Fruit fly (Drosophila melanogaster) whole organism, embryonic: ENCODE measurements around the gene CG2076.

Experiments
- Bgb ChIP-seq: fragments of 200-800 bp; sonication (Bioruptor generic); IDR thresholded peaks from 2 replicates; pipeline ENCODE4 v1.3.6; 2022; ENCODE audit warnings: missing biosample characterization, missing genetic modification characterization; ENCODE audit not compliant: partially characterized antibody
- CG10274 ChIP-seq: fragments of 200-800 bp; sonication (Bioruptor generic); optimal IDR thresholded peaks from 3 replicates; lab custom pipeline; 2017; ENCODE audit warnings: missing biosample characterization, mild to moderate bottlenecking, missing genetic modification characterization
- CG10979 ChIP-seq: fragments of 200-800 bp; sonication (Bioruptor generic); optimal IDR thresholded peaks from 2 replicates; lab custom pipeline; 2018; ENCODE audit warnings: missing biosample characterization, mild to moderate bottlenecking, missing genetic modification characterization, moderate library complexity
- CG11247 ChIP-seq: fragments of 200-800 bp; sonication (Bioruptor generic); IDR thresholded peaks from 2 replicates; pipeline ENCODE4 v1.3.6; 2022; ENCODE audit warnings: missing biosample characterization, missing genetic modification characterization
- CG12155 ChIP-seq: fragments of 200-800 bp; sonication (Bioruptor generic); optimal IDR thresholded peaks from 3 replicates; lab custom pipeline; 2016; ENCODE audit warnings: missing biosample characterization, missing genetic modification characterization
- CG13123 ChIP-seq: fragments of 200-800 bp; sonication (Bioruptor generic); optimal IDR thresholded peaks from 2 replicates; lab custom pipeline; 2016; ENCODE audit warnings: missing biosample characterization, missing genetic modification characterization
- CG13287 ChIP-seq: fragments of 200-800 bp; sonication (Bioruptor generic); IDR thresholded peaks from 2 replicates; pipeline ENCODE4 v1.3.6; 2022; ENCODE audit warnings: missing biosample characterization, missing genetic modification characterization; ENCODE audit not compliant: partially characterized antibody
- CG13624 ChIP-seq: fragments of 200-800 bp; sonication (Bioruptor generic); optimal IDR thresholded peaks from 2 replicates; lab custom pipeline; 2016; ENCODE audit warnings: missing biosample characterization, missing genetic modification characterization
- CG1647 ChIP-seq: fragments of 200-800 bp; sonication (Bioruptor generic); optimal IDR thresholded peaks from 3 replicates; lab custom pipeline; 2016; ENCODE audit warnings: missing biosample characterization, missing genetic modification characterization
- CG17186 ChIP-seq: fragments of 200-800 bp; sonication (Bioruptor generic); optimal IDR thresholded peaks from 3 replicates; lab custom pipeline; 2017; ENCODE audit warnings: missing biosample characterization, missing genetic modification reagents, missing genetic modification characterization
- CG30431 ChIP-seq: fragments of 200-800 bp; sonication (Bioruptor generic); optimal IDR thresholded peaks from 2 replicates; lab custom pipeline; 2017; ENCODE audit warnings: missing biosample characterization, missing genetic modification characterization
- CG3995 ChIP-seq: fragments of 200-800 bp; sonication (Bioruptor generic); optimal IDR thresholded peaks from 3 replicates; lab custom pipeline; 2016; ENCODE audit warnings: missing biosample characterization, missing genetic modification characterization
- CG4424 ChIP-seq: fragments of 200-800 bp; sonication (Bioruptor generic); optimal IDR thresholded peaks from 3 replicates; lab custom pipeline; 2016; ENCODE audit warnings: missing biosample characterization, missing genetic modification characterization
- CG7786 ChIP-seq: fragments of 200-800 bp; sonication (Bioruptor generic); optimal IDR thresholded peaks from 2 replicates; lab custom pipeline; 2016; ENCODE audit warnings: missing biosample characterization, missing genetic modification characterization
- CG7987 ChIP-seq: fragments of 200-800 bp; sonication (Bioruptor generic); optimal IDR thresholded peaks from 2 replicates; lab custom pipeline; 2018; ENCODE audit warnings: missing biosample characterization, mild to moderate bottlenecking, missing genetic modification characterization, moderate library complexity
- CG8388 ChIP-seq: fragments of 200-800 bp; sonication (Bioruptor generic); optimal IDR thresholded peaks from 2 replicates; lab custom pipeline; 2019; ENCODE audit warnings: missing biosample characterization, mild to moderate bottlenecking, missing genetic modification characterization, moderate library complexity
- CG9437 ChIP-seq: fragments of 200-800 bp; sonication (Bioruptor generic); optimal IDR thresholded peaks from 2 replicates; lab custom pipeline; 2018; ENCODE audit warnings: missing biosample characterization, mild to moderate bottlenecking, missing genetic modification characterization
- CG9932 ChIP-seq: fragments of 200-800 bp; sonication (Bioruptor generic); IDR thresholded peaks from 2 replicates; pipeline ENCODE4 v1.3.6; 2022; ENCODE audit warnings: missing biosample characterization, missing genetic modification characterization
- Camta ChIP-seq: fragments of 200-800 bp; sonication (Bioruptor generic); optimal IDR thresholded peaks from 2 replicates; lab custom pipeline; 2016; ENCODE audit warnings: missing biosample characterization, missing genetic modification characterization
- Chrac-16 ChIP-seq: fragments of 200-800 bp; sonication (Bioruptor generic); optimal IDR thresholded peaks from 3 replicates; lab custom pipeline; 2016; ENCODE audit warnings: missing biosample characterization, missing genetic modification characterization
- Dip3 ChIP-seq: fragments of 200-800 bp; sonication (Bioruptor generic); optimal IDR thresholded peaks from 3 replicates; lab custom pipeline; 2016; ENCODE audit warnings: missing biosample characterization, missing genetic modification characterization
- Dref ChIP-seq: fragments of 200-800 bp; sonication (Bioruptor generic); IDR thresholded peaks from 2 replicates; pipeline ENCODE4 v1.3.6; 2022; ENCODE audit warnings: missing biosample characterization, missing genetic modification characterization
- E2f1 ChIP-seq: fragments of 200-800 bp; sonication (Bioruptor generic); IDR thresholded peaks from 2 replicates; pipeline ENCODE4 v1.3.6; 2022; ENCODE audit warnings: missing biosample characterization, missing genetic modification characterization
- Lhr ChIP-seq: fragments of 200-800 bp; sonication (Bioruptor generic); optimal IDR thresholded peaks from 3 replicates; lab custom pipeline; 2017; ENCODE audit warnings: mild to moderate bottlenecking, missing biosample characterization, missing genetic modification reagents, missing genetic modification characterization
- Lim3 ChIP-seq: fragments of 200-800 bp; sonication (Bioruptor generic); IDR thresholded peaks from 2 replicates; pipeline ENCODE4 v1.3.6; 2022; ENCODE audit warnings: missing biosample characterization, missing genetic modification characterization
- Mad ChIP-seq: fragments of 200-800 bp; sonication (Bioruptor generic); optimal IDR thresholded peaks from 2 replicates; lab custom pipeline; 2016; ENCODE audit warnings: missing biosample characterization, missing genetic modification characterization
- Mrtf ChIP-seq: fragments of 200-800 bp; sonication (Bioruptor generic); IDR thresholded peaks from 3 replicates; pipeline ENCODE4 v1.3.6; 2022; ENCODE audit warnings: missing biosample characterization, missing genetic modification characterization
- Sry-β ChIP-seq: fragments of 200-800 bp; sonication (Bioruptor generic); optimal IDR thresholded peaks from 2 replicates; lab custom pipeline; 2018; ENCODE audit warnings: missing biosample characterization, mild to moderate bottlenecking, missing genetic modification characterization, moderate library complexity
- Sry-δ ChIP-seq: fragments of 200-800 bp; sonication (Bioruptor generic); optimal IDR thresholded peaks from 2 replicates; lab custom pipeline; 2016; ENCODE audit warnings: missing biosample characterization, missing genetic modification characterization
- ash1 ChIP-seq: fragments of 200-800 bp; sonication (Bioruptor generic); optimal IDR thresholded peaks from 2 replicates; lab custom pipeline; 2018; ENCODE audit warnings: missing biosample characterization, mild to moderate bottlenecking, missing genetic modification characterization
- bcd ChIP-seq: fragments of 200-800 bp; sonication (Bioruptor generic); optimal IDR thresholded peaks from 2 replicates; lab custom pipeline; 2017; ENCODE audit warnings: missing biosample characterization, mild to moderate bottlenecking, missing genetic modification characterization
- chm ChIP-seq: fragments of 200-800 bp; sonication (Bioruptor generic); IDR thresholded peaks from 2 replicates; pipeline ENCODE4 v1.3.6; 2022; ENCODE audit warnings: missing biosample characterization, missing genetic modification characterization
- croc ChIP-seq: fragments of 200-800 bp; sonication (Bioruptor generic); conservative IDR thresholded peaks from 3 replicates; pipeline ENCODE4 v1.3.6; 2022; ENCODE audit warnings: missing biosample characterization, missing genetic modification characterization
- crp ChIP-seq, 2 experiments: fragments of 200-800 bp; sonication (Bioruptor generic); optimal IDR thresholded peaks; 2 replicates in 1 of 2; 3 replicates in 1 of 2; lab custom pipeline; 2017; ENCODE audit warnings: missing biosample characterization in 2 of 2, missing genetic modification characterization in 2 of 2, mild to moderate bottlenecking in 1 of 2, moderate library complexity in 1 of 2
- dpn ChIP-seq, 2 experiments: fragments of 200-800 bp; sonication (Bioruptor generic); optimal IDR thresholded peaks; 3 replicates each; lab custom pipeline; 2016; ENCODE audit warnings: missing biosample characterization in 2 of 2, missing genetic modification characterization in 2 of 2
- fd3F ChIP-seq: fragments of 200-800 bp; sonication (Bioruptor generic); optimal IDR thresholded peaks from 2 replicates; lab custom pipeline; 2018; ENCODE audit warnings: missing biosample characterization, mild to moderate bottlenecking, missing genetic modification characterization, moderate library complexity
- p53 ChIP-seq: fragments of 200-800 bp; sonication (Bioruptor generic); optimal IDR thresholded peaks from 2 replicates; lab custom pipeline; 2016; ENCODE audit warnings: missing biosample characterization, missing genetic modification characterization
- pho ChIP-seq: fragments of 200-800 bp; sonication (Bioruptor generic); optimal IDR thresholded peaks from 2 replicates; lab custom pipeline; 2016; ENCODE audit warnings: missing biosample characterization, missing genetic modification characterization
- pnt ChIP-seq: fragments of 200-800 bp; sonication (Bioruptor generic); optimal IDR thresholded peaks from 3 replicates; lab custom pipeline; 2016; ENCODE audit warnings: missing biosample characterization, missing genetic modification characterization
- scrt ChIP-seq: fragments of 200-800 bp; sonication (Bioruptor generic); optimal IDR thresholded peaks from 2 replicates; lab custom pipeline; 2018; ENCODE audit warnings: missing biosample characterization, mild to moderate bottlenecking, missing genetic modification characterization, moderate library complexity
- sens ChIP-seq: fragments of 200-800 bp; sonication (Bioruptor generic); peaks from one replicate; lab custom pipeline; 2016; ENCODE audit warnings: missing biosample characterization, missing genetic modification characterization
- sr ChIP-seq: fragments of 200-800 bp; sonication (Bioruptor generic); IDR thresholded peaks from 3 replicates; pipeline ENCODE4 v1.3.6; 2022; ENCODE audit warnings: missing biosample characterization, missing genetic modification characterization
- stc ChIP-seq: fragments of 200-800 bp; sonication (Bioruptor generic); IDR thresholded peaks from 2 replicates; pipeline ENCODE4 v1.3.6; 2022; ENCODE audit warnings: missing biosample characterization, missing genetic modification characterization
- tna ChIP-seq: fragments of 200-800 bp; sonication (Bioruptor generic); IDR thresholded peaks from 2 replicates; pipeline ENCODE4 v1.3.6; 2022; ENCODE audit warnings: missing biosample characterization, missing genetic modification characterization; ENCODE audit not compliant: partially characterized antibody
- trem ChIP-seq: fragments of 200-800 bp; optimal IDR thresholded peaks from 3 replicates; lab custom pipeline; 2019; ENCODE audit warnings: missing biosample characterization, mild to moderate bottlenecking, missing genetic modification characterization, moderate library complexity
- twi ChIP-seq: fragments of 200-800 bp; optimal IDR thresholded peaks from 2 replicates; lab custom pipeline; 2019; ENCODE audit warnings: missing biosample characterization, mild to moderate bottlenecking, missing genetic modification characterization, moderate library complexity
- tx ChIP-seq: fragments of 200-800 bp; sonication (Bioruptor generic); optimal IDR thresholded peaks from 2 replicates; lab custom pipeline; 2016; ENCODE audit warnings: missing biosample characterization, missing genetic modification characterization
- unc-4 ChIP-seq: fragments of 200-800 bp; sonication (Bioruptor generic); IDR thresholded peaks from 2 replicates; pipeline ENCODE4 v1.3.6; 2022; ENCODE audit warnings: missing biosample characterization, missing genetic modification characterization; ENCODE audit not compliant: partially characterized antibody
- zen ChIP-seq: fragments of 200-800 bp; sonication (Bioruptor generic); optimal IDR thresholded peaks from 3 replicates; lab custom pipeline; 2018; ENCODE audit warnings: missing biosample characterization, mild to moderate bottlenecking, missing genetic modification characterization, moderate library complexity

CG2076 gene

DNA sequence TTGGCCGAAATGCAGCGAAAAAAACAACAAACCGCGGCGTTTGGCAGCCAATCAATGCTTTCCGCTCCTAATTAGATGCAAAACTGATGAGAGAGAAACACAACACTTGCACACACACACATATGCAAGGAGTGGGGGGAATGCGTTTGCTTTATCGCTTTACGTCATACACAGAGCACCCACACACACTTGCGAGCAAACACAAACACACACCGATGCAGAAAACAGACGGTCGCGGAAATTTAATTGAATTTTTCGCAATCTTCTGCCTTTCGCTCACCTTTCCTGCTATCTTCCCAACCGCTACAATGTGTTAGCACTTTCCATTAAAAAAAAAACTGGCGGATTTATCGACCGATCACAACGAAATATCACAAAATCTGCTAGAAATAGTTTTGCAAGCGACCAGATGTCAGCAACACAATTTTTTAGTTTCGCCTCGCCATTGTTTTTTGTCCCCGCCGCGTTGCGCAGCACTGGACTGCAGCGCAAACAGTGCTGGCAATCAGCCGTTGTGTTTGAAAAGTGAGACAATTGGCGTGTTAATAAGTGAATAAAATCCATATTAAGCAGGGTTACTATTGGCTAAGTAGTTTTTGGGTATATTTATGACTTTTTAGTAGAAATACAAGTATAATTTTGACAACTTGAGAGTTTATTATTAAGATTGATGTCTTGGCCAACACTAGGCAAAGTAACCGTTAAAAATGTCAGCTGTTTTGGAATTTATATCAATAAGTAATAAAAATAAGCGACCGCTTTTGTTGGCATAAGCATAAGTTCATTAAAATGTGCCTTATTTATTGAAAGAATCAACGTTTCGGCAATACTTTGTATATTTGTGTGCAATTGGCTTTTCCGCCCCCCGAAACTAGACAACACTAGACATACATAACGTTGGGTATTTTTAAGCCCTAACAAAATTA is 46.8 kb downstream of the CG2076 start, which contains the start of gene Klp10A (continued):
- TF ChIP-seq CG9437 (GFP tag; lab: Kevin White, UChicago): peak; percentile 3
- TF ChIP-seq trem (tag; lab: Kevin White, UChicago): no peak
- TF ChIP-seq pnt (GFP tag; lab: Kevin White, UChicago): no peak
- no peak; the same call in 1 of the 2 replicates for TF ChIP-seq CG13287 (GFP tag; lab: Robert Waterston, UW)
- TF ChIP-seq CG1647 (GFP tag; lab: Kevin White, UChicago): peak; percentile 11
- TF ChIP-seq E2f1: no peak
- no peak for TF ChIP-seq Sry-δ (GFP tag; lab: Kevin White, UChicago)
- TF ChIP-seq croc (GFP tag; lab: Robert Waterston, UW): no peak
- TF ChIP-seq CG12155 (GFP tag; lab: Kevin White, UChicago): no peak
- TF ChIP-seq Mad (GFP tag; lab: Kevin White, UChicago): no peak
- peak; percentile 7 for TF ChIP-seq pho (GFP tag; lab: Kevin White, UChicago)
- TF ChIP-seq chm: no peak
- TF ChIP-seq Lhr: no peak
- TF ChIP-seq CG13624 (GFP tag; lab: Kevin White, UChicago): peak; percentile 2
- peak; percentile 24 for TF ChIP-seq Chrac-16 (GFP tag; lab: Kevin White, UChicago)
- no peak for TF ChIP-seq unc-4 (GFP tag; lab: Robert Waterston, UW)
- peak in 1 of 2 experiments; percentile 35 for TF ChIP-seq dpn (GFP tag; optimal IDR thresholded peaks at IDR 0.05; lab: Kevin White, UChicago)
- TF ChIP-seq CG3995: no peak
- no peak for TF ChIP-seq zen (tag; lab: Kevin White, UChicago)
- no peak for TF ChIP-seq CG7786 (GFP tag; lab: Kevin White, UChicago)
- TF ChIP-seq CG7987 (GFP tag; lab: Kevin White, UChicago): no peak
- no peak for TF ChIP-seq CG10979 (tag; lab: Kevin White, UChicago)
- TF ChIP-seq sr: no peak
- TF ChIP-seq twi (tag; lab: Kevin White, UChicago): no peak
- TF ChIP-seq CG8388 (GFP tag; lab: Kevin White, UChicago): no peak
- TF ChIP-seq Camta (GFP tag; lab: Kevin White, UChicago): no peak
- TF ChIP-seq CG11247 (GFP tag; lab: Robert Waterston, UW): peak; percentile 21; the same call in 1 of the 2 replicates
- no peak for TF ChIP-seq bcd (GFP tag; lab: Kevin White, UChicago)
- TF ChIP-seq CG30431 (GFP tag; lab: Kevin White, UChicago): no peak
- no peak for TF ChIP-seq CG10274 (GFP tag; lab: Kevin White, UChicago)
- TF ChIP-seq sens: no peak
- peak; percentile 14 for TF ChIP-seq CG4424 (GFP tag; lab: Kevin White, UChicago)
- TF ChIP-seq CG9932 (GFP tag; lab: Robert Waterston, UW): peak; percentile 54
- TF ChIP-seq tx (GFP tag; lab: Kevin White, UChicago): no peak
- no peak for TF ChIP-seq CG13123 (GFP tag; lab: Kevin White, UChicago)
- TF ChIP-seq Mrtf (GFP tag; lab: Robert Waterston, UW): no peak
- TF ChIP-seq stc: no peak
- no peak for TF ChIP-seq Dip3 (GFP tag; lab: Kevin White, UChicago)
- peak; percentile 47 for TF ChIP-seq CG17186
- TF ChIP-seq Dref (GFP tag; lab: Robert Waterston, UW): peak; percentile 29; the same call in 1 of the 2 replicates
- TF ChIP-seq crp (GFP tag; optimal IDR thresholded peaks at IDR 0.05; lab: Kevin White, UChicago): peak in 1 of 2 experiments; percentile 76
- TF ChIP-seq Sry-β (GFP tag; lab: Kevin White, UChicago): peak; percentile 58
- TF ChIP-seq ash1: no peak
- TF ChIP-seq tna (GFP tag; lab: Robert Waterston, UW): no peak
- TF ChIP-seq Lim3 (GFP tag; lab: Robert Waterston, UW): no peak
- TF ChIP-seq scrt: no peak
- no peak for TF ChIP-seq fd3F (GFP tag; lab: Kevin White, UChicago)
- TF ChIP-seq Bgb: no peak
- TF ChIP-seq p53 (GFP tag; lab: Kevin White, UChicago): no peak
